Fruit fly (Drosophila melanogaster): Measurements from ENCODE around the gene sti.

sti gene

dm6 chr3L:12494273-12494672 lies 20.3 kb downstream of the sti start:
- TF ChIP-seq usp (GFP tag; optimal IDR thresholded peaks at IDR 0.05) (no peak), OdsH (GFP tag; optimal IDR thresholded peaks at IDR 0.05) (no peak), br (GFP tag; optimal IDR thresholded peaks at IDR 0.05) (no peak), Myc (optimal IDR thresholded peaks at IDR 0.05) (no peak), Rel (GFP tag; optimal IDR thresholded peaks at IDR 0.05) (no peak), Rel (tag; optimal IDR thresholded peaks at IDR 0.05) (no peak), Hnf4 (GFP tag; optimal IDR thresholded peaks at IDR 0.05) (no peak), dl (GFP tag; optimal IDR thresholded peaks at IDR 0.05; ENCODE audit: insufficient read depth in 1 of 2, partially characterized antibody in 2 of 2) (no peak), Abd-B (GFP tag; optimal IDR thresholded peaks at IDR 0.05) (no peak), tai (GFP tag; optimal IDR thresholded peaks at IDR 0.05) (no peak), Sp1 (GFP tag; optimal IDR thresholded peaks at IDR 0.05) (no peak)

DNA sequence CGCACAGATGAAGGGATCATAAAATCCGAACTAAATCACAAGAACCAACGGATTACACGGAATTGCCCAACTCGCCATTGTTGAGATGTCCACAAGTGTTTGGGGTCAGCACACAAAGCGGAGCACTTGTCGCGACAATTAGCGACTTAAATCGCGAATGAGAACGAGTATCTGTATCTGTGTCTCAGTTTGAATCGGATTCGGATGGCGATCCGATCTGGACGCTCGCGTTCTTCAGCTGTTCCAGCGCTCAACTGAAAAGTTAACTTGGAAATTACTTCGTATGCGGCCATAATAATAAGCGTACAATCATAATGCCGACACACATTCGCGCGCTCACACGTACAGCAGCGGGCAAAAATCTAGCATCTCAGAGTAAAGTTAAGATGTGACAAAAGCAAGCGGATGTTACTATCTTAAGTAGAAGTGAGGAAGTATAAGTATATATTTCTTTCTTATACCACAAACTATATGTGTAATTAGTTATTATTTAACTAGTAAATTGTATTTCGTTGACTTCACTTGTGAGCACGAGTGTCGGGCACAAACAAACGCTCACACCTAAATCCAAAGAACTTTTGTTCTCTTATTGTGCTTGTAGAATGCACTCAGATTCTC lies 24.1 kb downstream of the sti start, which contains the start of gene CG10660:
TSS of gene CG10660 (minus strand) at position 259 of the 618 bp plus-strand sequence.
- TF ChIP-seq foxo (GFP tag; optimal IDR thresholded peaks at IDR 0.05) (peak; percentile 80 to 95), Hr83 (GFP tag; optimal IDR thresholded peaks at IDR 0.05; ENCODE audit: poor library complexity, severe bottlenecking) (peak; percentile 35), HLH106 (tag; optimal IDR thresholded peaks at IDR 0.05) (peak; percentile 77), Jra (GFP tag; optimal IDR thresholded peaks at IDR 0.05) (peak; percentile 59), dsf (GFP tag; optimal IDR thresholded peaks at IDR 0.05; ENCODE audit: borderline replicate concordance) (peak; percentile 64), fru (GFP tag; optimal IDR thresholded peaks at IDR 0.05) (peak; percentile 95), brk (GFP tag; optimal IDR thresholded peaks at IDR 0.05) (peak; percentile 91), sage (GFP tag; optimal IDR thresholded peaks at IDR 0.05) (peak; percentile 90), dl (GFP tag; optimal IDR thresholded peaks at IDR 0.05; ENCODE audit: insufficient read depth in 1 of 2, partially characterized antibody in 2 of 2) (no peak), Hr78 (GFP tag; optimal IDR thresholded peaks at IDR 0.05) (no peak), CrebA (GFP tag; optimal IDR thresholded peaks at IDR 0.05; ENCODE audit: borderline replicate concordance) (no peak), br (GFP tag; optimal IDR thresholded peaks at IDR 0.05) (peak; percentile 92), OdsH (GFP tag; optimal IDR thresholded peaks at IDR 0.05) (peak; percentile 95), Rel (GFP tag; optimal IDR thresholded peaks at IDR 0.05) (peak; percentile 61), Rel (tag; optimal IDR thresholded peaks at IDR 0.05) (peak; percentile 18), ey (GFP tag; optimal IDR thresholded peaks at IDR 0.05) (peak; percentile 93), dmrt93B (GFP tag; optimal IDR thresholded peaks at IDR 0.05) (peak; percentile 52), CG32264 (GFP tag; optimal IDR thresholded peaks at IDR 0.05) (peak; percentile 90), pan (optimal IDR thresholded peaks at IDR 0.05) (no peak), usp (GFP tag; optimal IDR thresholded peaks at IDR 0.05) (no peak), Hnf4 (GFP tag; optimal IDR thresholded peaks at IDR 0.05) (peak; percentile 83), Abd-B (GFP tag; optimal IDR thresholded peaks at IDR 0.05) (no peak), lola (GFP tag; optimal IDR thresholded peaks at IDR 0.05) (no peak), psq (GFP tag; optimal IDR thresholded peaks at IDR 0.05) (peak; percentile 87), GATAd (GFP tag; optimal IDR thresholded peaks at IDR 0.05) (peak; percentile 37), Sp1 (GFP tag; optimal IDR thresholded peaks at IDR 0.05) (peak; percentile 88), woc (GFP tag; optimal IDR thresholded peaks at IDR 0.05) (peak; percentile 84), Dif (GFP tag; optimal IDR thresholded peaks at IDR 0.05; ENCODE audit: partially characterized antibody) (peak; percentile 3), sv (GFP tag; optimal IDR thresholded peaks at IDR 0.05) (peak; percentile 82), h (GFP tag; optimal IDR thresholded peaks at IDR 0.05) (peak; percentile 94), N (GFP tag; optimal IDR thresholded peaks at IDR 0.05) (no peak), jim (GFP tag; optimal IDR thresholded peaks at IDR 0.05) (no peak), rgr (GFP tag; optimal IDR thresholded peaks at IDR 0.05) (peak; percentile 97), CG9705 (GFP tag; optimal IDR thresholded peaks at IDR 0.05) (peak; percentile 43), Vsx2 (GFP tag; optimal IDR thresholded peaks at IDR 0.05; ENCODE audit: partially characterized antibody) (no peak), Myc (optimal IDR thresholded peaks at IDR 0.05) (no peak), tai (GFP tag; optimal IDR thresholded peaks at IDR 0.05) (peak; percentile 81), Mio (GFP tag; optimal IDR thresholded peaks at IDR 0.05) (peak; percentile 75), Dfd (GFP tag; optimal IDR thresholded peaks at IDR 0.05) (no peak)

Measured in whole organism, wandering third instar larva.